Worm (Caenorhabditis elegans): ENCODE measurements around the gene K07H8.5.

ce11 chrIV:8299636-8300035 lies 31.5 kb downstream of the K07H8.5 start, which contains the start of gene F35H10.6:
- no peak for TF ChIP-seq sea-2 (GFP tag; IDR thresholded peaks at IDR 0.05)
- TF ChIP-seq snpc-4 (GFP tag; optimal IDR thresholded peaks at IDR 0.05) = no peak
- TF ChIP-seq snpc-4 (tag; optimal IDR thresholded peaks at IDR 0.05) = no peak
- TF ChIP-seq aptf-3 (GFP tag; IDR thresholded peaks at IDR 0.05) = no peak

Measured in whole organism, young adult.